Worm (Caenorhabditis elegans) whole organism, midembryonic: ENCODE results near the gene T14B1.1.
A peak's percentile ranks its signal among the peaks of the same experiment; 100 is the strongest.

Source experiments
- T22C8.4 ChIP-seq: fragments of 200-800 bp; sonication (Bioruptor generic); IDR thresholded peaks from 2 replicates; pipeline ENCODE4 v1.3.6; 2022; ENCODE audit warnings: missing genetic modification characterization, missing compliant biosample characterization
- cog-1 ChIP-seq: sonication (generic microtip); optimal IDR thresholded peaks from 2 replicates; lab custom pipeline; 2016; ENCODE audit warnings: missing genetic modification characterization, missing compliant biosample characterization
- flt-1 ChIP-seq: fragments of 200-800 bp; sonication (Bioruptor generic); IDR thresholded peaks from 2 replicates; pipeline ENCODE4 v1.3.6; 2022; ENCODE audit warnings: missing genetic modification characterization, missing compliant biosample characterization
- klf-2 ChIP-seq: fragments of 200-800 bp; sonication (Bioruptor generic); conservative IDR thresholded peaks from 2 replicates; pipeline ENCODE4 v1.3.6; 2022; ENCODE audit warnings: missing genetic modification reagents, missing genetic modification characterization, missing compliant biosample characterization
- med-1 ChIP-seq: sonication (generic microtip); optimal IDR thresholded peaks from 2 replicates; lab custom pipeline; 2017; ENCODE audit warnings: missing genetic modification characterization, mild to moderate bottlenecking, missing compliant biosample characterization, antibody characterized with exemption, missing genetic modification reagents; ENCODE audit not compliant: insufficient read depth
- ref-1 ChIP-seq: fragments of 200-800 bp; sonication (Bioruptor generic); conservative IDR thresholded peaks from 2 replicates; pipeline ENCODE4 v1.3.6; 2022; ENCODE audit warnings: missing genetic modification reagents, missing genetic modification characterization, missing compliant biosample characterization
- tab-1 ChIP-seq: fragments of 200-800 bp; sonication (Bioruptor generic); IDR thresholded peaks from 2 replicates; pipeline ENCODE4 v1.3.6; 2022; ENCODE audit warnings: missing genetic modification characterization, missing compliant biosample characterization
- ztf-23 ChIP-seq: fragments of 200-800 bp; sonication (Bioruptor generic); IDR thresholded peaks from 2 replicates; pipeline ENCODE4 v1.3.6; 2022; ENCODE audit warnings: missing genetic modification reagents, missing genetic modification characterization, missing compliant biosample characterization
- ztf-29 ChIP-seq: fragments of 200-800 bp; sonication (Bioruptor generic); IDR thresholded peaks from 2 replicates; pipeline ENCODE4 v1.3.6; 2022; ENCODE audit warnings: missing genetic modification reagents, missing genetic modification characterization, missing compliant biosample characterization

The T14B1.1 gene

ce11 chrX:9668554-9668953 is at the start of gene T14B1.1:
TSS of gene T14B1.1 (minus strand) at chrX:9668723.
- TF ChIP-seq cog-1 (tag; lab: Kevin White, UChicago): no peak
- 0 out of 2 replicates have a peak, but pooled peaks have one; percentile 11 for TF ChIP-seq tab-1
- no peak for TF ChIP-seq T22C8.4 (GFP tag; lab: Robert Waterston, UW)
- TF ChIP-seq ztf-29 (GFP tag; lab: Robert Waterston, UW): no peak
- TF ChIP-seq ref-1 (GFP tag; lab: Robert Waterston, UW): no peak
- no peak for TF ChIP-seq klf-2 (GFP tag; lab: Robert Waterston, UW)
- TF ChIP-seq med-1 (GFP tag; lab: Kevin White, UChicago): no peak
- 0 out of 2 replicates have a peak, but pooled peaks have one; percentile 8 for TF ChIP-seq flt-1 (GFP tag; lab: Robert Waterston, UW)
- TF ChIP-seq ztf-23 (GFP tag; lab: Robert Waterston, UW): no peak

DNA sequence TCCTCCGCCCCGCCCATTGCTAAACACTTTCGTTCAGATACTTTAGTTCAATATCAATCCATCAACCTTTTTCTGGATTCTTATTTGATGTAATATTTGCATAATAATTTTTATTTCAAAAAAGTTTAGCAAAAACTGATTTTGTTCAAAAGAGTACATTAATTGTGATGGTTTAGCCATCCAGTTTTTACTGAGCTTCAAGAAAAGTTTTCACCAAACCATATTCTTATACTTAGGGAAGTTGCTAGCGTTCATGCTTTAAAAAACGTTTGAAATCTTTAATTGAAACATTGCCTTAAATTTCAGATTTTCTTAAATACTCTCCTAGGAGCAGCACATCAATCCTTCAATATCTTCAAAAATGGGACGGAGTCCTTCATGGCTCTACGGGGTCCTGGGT is 48.7 kb upstream of the T14B1.1 start, which contains the start of gene him-4:
Gene him-4 (plus strand): TSS at position 301 of the 400 bp plus-strand sequence.
- TF ChIP-seq ref-1 (GFP tag; lab: Robert Waterston, UW) (no peak), flt-1 (GFP tag; lab: Robert Waterston, UW) (no peak), klf-2 (GFP tag; lab: Robert Waterston, UW) (no peak), ztf-23 (GFP tag; lab: Robert Waterston, UW) (no peak), T22C8.4 (GFP tag; lab: Robert Waterston, UW) (no peak), ztf-29 (GFP tag; lab: Robert Waterston, UW) (no peak), tab-1 (no peak), med-1 (GFP tag; lab: Kevin White, UChicago) (no peak), cog-1 (tag; lab: Kevin White, UChicago) (no peak)

ce11 chrX:9713613-9714012 is 45.1 kb upstream of the T14B1.1 start, which contains the start of gene F15G9.2:
TSS of gene F15G9.2 (minus strand) at chrX:9713713.
- TF ChIP-seq cog-1 (tag; lab: Kevin White, UChicago): no peak
- no peak for TF ChIP-seq klf-2 (GFP tag; lab: Robert Waterston, UW)
- TF ChIP-seq med-1 (GFP tag; lab: Kevin White, UChicago): no peak
- no peak for TF ChIP-seq tab-1
- TF ChIP-seq ztf-29 (GFP tag; lab: Robert Waterston, UW): no peak
- no peak for TF ChIP-seq ref-1 (GFP tag; lab: Robert Waterston, UW)
- no peak for TF ChIP-seq flt-1 (GFP tag; lab: Robert Waterston, UW)
- TF ChIP-seq ztf-23 (GFP tag; lab: Robert Waterston, UW): no peak
- TF ChIP-seq T22C8.4 (GFP tag; lab: Robert Waterston, UW): no peak

DNA sequence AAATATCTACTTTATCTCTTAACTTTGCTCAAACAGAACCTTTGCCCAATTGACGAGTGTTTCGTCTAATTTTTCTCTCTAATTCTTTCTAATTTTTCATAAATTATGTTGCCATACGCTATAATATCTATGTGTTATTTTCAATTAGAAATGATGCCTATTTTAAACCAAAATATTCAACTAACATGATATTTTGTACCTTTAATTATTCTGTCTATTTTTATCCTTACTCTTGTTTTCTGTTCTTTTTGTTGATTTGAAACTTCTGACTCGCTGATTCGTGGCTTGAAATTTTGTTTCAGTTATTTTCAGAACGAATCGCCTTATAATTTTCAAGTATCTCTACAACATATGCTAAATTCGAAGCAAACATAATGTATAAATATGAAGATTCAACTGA is 40.9 kb upstream of the T14B1.1 start, which contains the start of gene F15G9.6:
Gene F15G9.6 (plus strand): TSS at position 301 of the 400 bp plus-strand sequence.
- no peak for TF ChIP-seq ref-1 (GFP tag; lab: Robert Waterston, UW)

DNA sequence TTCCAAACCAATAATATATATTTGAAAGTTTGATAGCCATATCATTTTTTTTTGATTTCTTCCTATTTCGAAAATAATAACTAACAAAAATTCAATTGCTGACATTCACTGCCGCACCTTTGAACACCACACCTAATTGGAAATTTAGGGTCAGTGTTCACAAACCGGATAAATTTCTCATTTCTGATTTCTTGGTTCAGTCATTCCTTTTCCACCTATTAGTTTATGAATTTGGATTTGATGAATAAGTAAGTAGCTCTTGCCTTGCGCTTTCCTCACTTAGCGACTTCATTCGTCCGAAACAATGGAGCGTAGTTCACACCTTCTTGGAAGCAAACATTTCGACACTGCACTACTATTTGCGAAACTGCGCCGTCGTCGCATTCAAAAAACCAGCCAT is 37.6 kb upstream of the T14B1.1 start, which contains the start of gene F15G9.1:
Gene F15G9.1 (plus strand): TSS at position 301 of the 400 bp plus-strand sequence.
- TF ChIP-seq ztf-23 (GFP tag; lab: Robert Waterston, UW) (no peak), flt-1 (GFP tag; lab: Robert Waterston, UW) (no peak), ref-1 (GFP tag; lab: Robert Waterston, UW) (no peak), tab-1 (no peak), med-1 (GFP tag; lab: Kevin White, UChicago) (no peak), ztf-29 (GFP tag; lab: Robert Waterston, UW) (no peak), cog-1 (tag; lab: Kevin White, UChicago) (no peak), T22C8.4 (GFP tag; lab: Robert Waterston, UW) (no peak), klf-2 (GFP tag; lab: Robert Waterston, UW) (no peak)

- TF ChIP-seq med-1 (GFP tag; lab: Kevin White, UChicago): no peak
These were observed 36.9 kb upstream of the T14B1.1 start for ce11 chrX:9705257-9706035.

ce11 chrX:9702790-9703189 is 34.3 kb upstream of the T14B1.1 start:
- no peak for TF ChIP-seq ztf-29 (GFP tag; lab: Robert Waterston, UW)
- TF ChIP-seq klf-2 (GFP tag; lab: Robert Waterston, UW): no peak
- no peak for TF ChIP-seq tab-1
- TF ChIP-seq ref-1 (GFP tag; lab: Robert Waterston, UW): no peak
- TF ChIP-seq flt-1 (GFP tag; lab: Robert Waterston, UW): no peak
- no peak for TF ChIP-seq T22C8.4 (GFP tag; lab: Robert Waterston, UW)
- TF ChIP-seq ztf-23 (GFP tag; lab: Robert Waterston, UW): no peak
- TF ChIP-seq cog-1 (tag; lab: Kevin White, UChicago): no peak
- TF ChIP-seq med-1 (GFP tag; lab: Kevin White, UChicago): no peak

ce11 chrX:9698359-9698758 is 29.8 kb upstream of the T14B1.1 start, which contains the start of gene dyf-7:
TSS of gene dyf-7 (plus strand) at chrX:9698659.
- no peak for TF ChIP-seq cog-1 (tag; lab: Kevin White, UChicago)

DNA sequence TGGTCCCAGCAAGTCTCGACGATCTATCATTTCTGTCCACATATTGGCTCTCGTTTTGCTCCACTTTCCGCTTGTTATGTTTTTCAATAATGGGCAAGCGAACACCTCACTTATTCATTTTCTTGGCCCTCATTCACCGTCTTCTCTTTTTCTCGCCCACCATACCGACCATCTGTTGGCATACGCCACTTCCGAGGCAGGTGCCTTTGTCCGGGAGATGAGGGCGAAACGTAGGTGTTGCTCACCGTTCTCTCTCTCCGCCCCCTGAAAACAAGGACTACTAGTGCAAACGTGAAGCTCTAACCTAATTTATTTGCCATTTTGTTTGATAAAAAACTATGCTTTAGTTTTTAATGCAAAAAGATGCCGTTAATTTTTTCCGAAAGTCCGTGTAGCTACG is 29.1 kb upstream of the T14B1.1 start:
- no peak for TF ChIP-seq ref-1 (GFP tag; lab: Robert Waterston, UW)
- TF ChIP-seq ztf-23 (GFP tag; lab: Robert Waterston, UW): no peak
- TF ChIP-seq flt-1 (GFP tag; lab: Robert Waterston, UW): no peak
- TF ChIP-seq med-1 (GFP tag; lab: Kevin White, UChicago): no peak
- no peak for TF ChIP-seq cog-1 (tag; lab: Kevin White, UChicago)
- no peak for TF ChIP-seq T22C8.4 (GFP tag; lab: Robert Waterston, UW)
- no peak for TF ChIP-seq ztf-29 (GFP tag; lab: Robert Waterston, UW)
- no peak for TF ChIP-seq tab-1
- TF ChIP-seq klf-2 (GFP tag; lab: Robert Waterston, UW): no peak
